Worm (Caenorhabditis elegans) whole organism, midembryonic: ENCODE measurements around the gene srsy-2.
A peak's percentile ranks its signal among the peaks of the same experiment; 100 is the strongest.

ENCODE experiments used
- T22C8.4 ChIP-seq: fragments of 200-800 bp; sonication (Bioruptor generic); IDR thresholded peaks from 2 replicates; pipeline ENCODE4 v1.3.6; 2022; ENCODE audit warnings: missing genetic modification characterization, missing compliant biosample characterization
- cog-1 ChIP-seq: sonication (generic microtip); optimal IDR thresholded peaks from 2 replicates; lab custom pipeline; 2016; ENCODE audit warnings: missing genetic modification characterization, missing compliant biosample characterization
- flt-1 ChIP-seq: fragments of 200-800 bp; sonication (Bioruptor generic); IDR thresholded peaks from 2 replicates; pipeline ENCODE4 v1.3.6; 2022; ENCODE audit warnings: missing genetic modification characterization, missing compliant biosample characterization
- klf-2 ChIP-seq: fragments of 200-800 bp; sonication (Bioruptor generic); conservative IDR thresholded peaks from 2 replicates; pipeline ENCODE4 v1.3.6; 2022; ENCODE audit warnings: missing genetic modification reagents, missing genetic modification characterization, missing compliant biosample characterization
- med-1 ChIP-seq: sonication (generic microtip); optimal IDR thresholded peaks from 2 replicates; lab custom pipeline; 2017; ENCODE audit warnings: missing genetic modification characterization, mild to moderate bottlenecking, missing compliant biosample characterization, antibody characterized with exemption, missing genetic modification reagents; ENCODE audit not compliant: insufficient read depth
- tab-1 ChIP-seq: fragments of 200-800 bp; sonication (Bioruptor generic); IDR thresholded peaks from 2 replicates; pipeline ENCODE4 v1.3.6; 2022; ENCODE audit warnings: missing genetic modification characterization, missing compliant biosample characterization
- ztf-23 ChIP-seq: fragments of 200-800 bp; sonication (Bioruptor generic); IDR thresholded peaks from 2 replicates; pipeline ENCODE4 v1.3.6; 2022; ENCODE audit warnings: missing genetic modification reagents, missing genetic modification characterization, missing compliant biosample characterization

- TF ChIP-seq klf-2 (GFP tag; lab: Robert Waterston, UW) (peak; percentile 71), tab-1 (GFP tag; lab: Robert Waterston, UW) (peak; percentile 91), cog-1 (tag; lab: Kevin White, UChicago) (peak; percentile 43), flt-1 (GFP tag; lab: Robert Waterston, UW) (peak; percentile 92), ztf-23 (GFP tag; lab: Robert Waterston, UW) (peak; percentile 90), med-1 (peak; percentile 20), T22C8.4 (no peak; the same call in 1 of the 2 replicates)
Observed at ce11 chrII:6248503-6248902, 21.6 kb upstream of the srsy-2 start.
